Worm (Caenorhabditis elegans) whole organism, young adult: ENCODE results near the gene F54E12.2.

Source experiments
- B0019.2 ChIP-seq: fragments of 200-800 bp; sonication (Bioruptor generic); conservative IDR thresholded peaks from 2 replicates; pipeline ENCODE4 v1.3.6; 2022; ENCODE audit warnings: missing genetic modification reagents, missing genetic modification characterization, missing compliant biosample characterization
- F55B11.4 ChIP-seq: sonication (generic microtip); optimal IDR thresholded peaks from 2 replicates; lab custom pipeline; 2016; ENCODE audit warnings: missing compliant biosample characterization, missing genetic modification characterization, borderline replicate concordance; ENCODE audit not compliant: insufficient read depth
- K11D2.4 ChIP-seq: fragments of 200-800 bp; sonication (Bioruptor generic); IDR thresholded peaks from 2 replicates; pipeline ENCODE4 v1.3.6; 2022; ENCODE audit warnings: missing genetic modification reagents, missing genetic modification characterization, missing compliant biosample characterization
- Y53F4B.3 ChIP-seq: fragments of 200-800 bp; sonication (Bioruptor generic); IDR thresholded peaks from 2 replicates; pipeline ENCODE4 v1.3.6; 2022; ENCODE audit warnings: missing genetic modification reagents, missing genetic modification characterization, missing compliant biosample characterization
- Y95B8A.8 ChIP-seq: fragments of 200-800 bp; sonication (Bioruptor generic); IDR thresholded peaks from 2 replicates; pipeline ENCODE4 v1.3.6; 2022; ENCODE audit warnings: missing genetic modification reagents, missing genetic modification characterization, missing compliant biosample characterization
- ama-1 ChIP-seq, 3 experiments: fragments of 150-350 bp in 1 of 3; sonication (generic microtip) in 2 of 3; optimal IDR thresholded peaks; 2 replicates each; lab custom pipeline; 2014 to 2018; ENCODE audit warnings: missing biosample characterization in 2 of 3, missing genetic modification characterization in 2 of 3, missing genetic modification reagents in 2 of 3
- atf-7 ChIP-seq: sonication (generic microtip); optimal IDR thresholded peaks from 2 replicates; lab custom pipeline; 2017; ENCODE audit warnings: mild to moderate bottlenecking, missing genetic modification characterization, missing compliant biosample characterization
- attf-3 ChIP-seq: fragments of 200-800 bp; sonication (Bioruptor generic); conservative IDR thresholded peaks from 2 replicates; pipeline ENCODE4 v1.3.6; 2022; ENCODE audit warnings: missing genetic modification reagents, missing genetic modification characterization, missing compliant biosample characterization
- attf-5 ChIP-seq: fragments of 200-800 bp; sonication (Bioruptor generic); optimal IDR thresholded peaks from 2 replicates; lab custom pipeline; 2018; ENCODE audit warnings: mild to moderate bottlenecking, missing genetic modification characterization, missing compliant biosample characterization
- attf-6 ChIP-seq: fragments of 200-800 bp; sonication (Bioruptor generic); IDR thresholded peaks from 2 replicates; pipeline ENCODE4 v1.3.6; 2022; ENCODE audit warnings: missing genetic modification reagents, missing genetic modification characterization, missing compliant biosample characterization
- ccch-3 ChIP-seq: fragments of 200-800 bp; sonication (Bioruptor generic); optimal IDR thresholded peaks from 2 replicates; lab custom pipeline; 2018; ENCODE audit warnings: mild to moderate bottlenecking, missing genetic modification characterization, missing compliant biosample characterization
- cebp-1 ChIP-seq, 2 experiments: fragments of 200-800 bp in 1 of 2; sonication (Bioruptor generic) in 1 of 2; sonication (generic microtip) in 1 of 2; IDR thresholded peaks in 1 of 2; optimal IDR thresholded peaks in 1 of 2; 2 replicates each; pipeline versions ENCODE4 v1.3.6 to Lab custom; 2017 to 2022; ENCODE audit warnings: missing compliant biosample characterization in 2 of 2, missing genetic modification characterization in 2 of 2, mild to moderate bottlenecking in 1 of 2, missing genetic modification reagents in 1 of 2, moderate library complexity in 1 of 2
- ceh-100 ChIP-seq: fragments of 200-800 bp; sonication (Bioruptor generic); IDR thresholded peaks from 2 replicates; pipeline ENCODE4 v1.3.6; 2022; ENCODE audit warnings: missing genetic modification reagents, missing genetic modification characterization, missing compliant biosample characterization
- egl-18 ChIP-seq: fragments of 200-800 bp; sonication (Bioruptor generic); IDR thresholded peaks from 2 replicates; pipeline ENCODE4 v1.3.6; 2022; ENCODE audit warnings: missing genetic modification reagents, missing genetic modification characterization, missing compliant biosample characterization
- egl-44 ChIP-seq: fragments of 200-800 bp; sonication (Bioruptor generic); IDR thresholded peaks from 2 replicates; pipeline ENCODE4 v1.3.6; 2022; ENCODE audit warnings: missing genetic modification reagents, missing genetic modification characterization, missing compliant biosample characterization
- egrh-3 ChIP-seq: fragments of 200-800 bp; sonication (Bioruptor generic); IDR thresholded peaks from 2 replicates; pipeline ENCODE4 v1.3.6; 2022; ENCODE audit warnings: missing genetic modification reagents, missing genetic modification characterization, missing compliant biosample characterization
- him-1 ChIP-seq: sonication (generic microtip); optimal IDR thresholded peaks from 2 replicates; lab custom pipeline; 2016; ENCODE audit warnings: missing genotype, missing genetic modification reagents, missing genetic modification characterization, missing compliant biosample characterization
- hmg-1.2 ChIP-seq: fragments of 200-800 bp; sonication (Bioruptor generic); IDR thresholded peaks from 2 replicates; pipeline ENCODE4 v1.3.6; 2022; ENCODE audit warnings: missing genetic modification reagents, missing genetic modification characterization, missing compliant biosample characterization
- hmg-20 ChIP-seq: fragments of 200-800 bp; sonication (Bioruptor generic); IDR thresholded peaks from 2 replicates; pipeline ENCODE4 v1.3.6; 2022; ENCODE audit warnings: missing genetic modification reagents, missing genetic modification characterization, missing compliant biosample characterization
- hsf-1 ChIP-seq: fragments of 200-800 bp; sonication (Bioruptor generic); IDR thresholded peaks from 2 replicates; pipeline ENCODE4 v1.3.6; 2022; ENCODE audit warnings: missing genetic modification reagents, missing genetic modification characterization, missing compliant biosample characterization
- lag-1 ChIP-seq: fragments of 200-800 bp; sonication (Bioruptor generic); IDR thresholded peaks from 2 replicates; pipeline ENCODE4 v1.3.6; 2022; ENCODE audit warnings: missing genetic modification reagents, missing genetic modification characterization, missing compliant biosample characterization
- let-526 ChIP-seq: fragments of 200-800 bp; sonication (Bioruptor generic); IDR thresholded peaks from 2 replicates; pipeline ENCODE4 v1.3.6; 2022; ENCODE audit warnings: missing genetic modification reagents, missing genetic modification characterization, missing compliant biosample characterization
- let-607 ChIP-seq, 2 experiments: fragments of 200-800 bp in 1 of 2; sonication (Bioruptor generic) in 1 of 2; sonication (generic microtip) in 1 of 2; optimal IDR thresholded peaks; 2 replicates each; lab custom pipeline; 2016 to 2018; ENCODE audit warnings: mild to moderate bottlenecking in 2 of 2, missing compliant biosample characterization in 2 of 2, missing genetic modification characterization in 2 of 2, moderate library complexity in 2 of 2, missing genotype in 1 of 2
- lin-26 ChIP-seq: fragments of 200-800 bp; sonication (Bioruptor generic); IDR thresholded peaks from 2 replicates; pipeline ENCODE4 v1.3.6; 2022; ENCODE audit warnings: missing genetic modification reagents, missing genetic modification characterization, missing compliant biosample characterization
- lir-1 ChIP-seq: fragments of 200-800 bp; sonication (Bioruptor generic); conservative IDR thresholded peaks from 2 replicates; pipeline ENCODE4 v1.3.6; 2022; ENCODE audit warnings: missing genetic modification reagents, missing genetic modification characterization, missing compliant biosample characterization
- lsl-1 ChIP-seq: fragments of 200-800 bp; sonication (Bioruptor generic); optimal IDR thresholded peaks from 2 replicates; lab custom pipeline; 2018; ENCODE audit warnings: mild to moderate bottlenecking, missing genetic modification characterization, moderate library complexity, missing compliant biosample characterization
- madf-3 ChIP-seq: fragments of 200-800 bp; sonication (Bioruptor generic); IDR thresholded peaks from 2 replicates; pipeline ENCODE4 v1.3.6; 2022; ENCODE audit warnings: missing genetic modification reagents, missing genetic modification characterization, missing compliant biosample characterization
- madf-8 ChIP-seq: fragments of 200-800 bp; sonication (Bioruptor generic); conservative IDR thresholded peaks from 2 replicates; pipeline ENCODE4 v1.3.6; 2022; ENCODE audit warnings: missing genetic modification reagents, missing genetic modification characterization, missing compliant biosample characterization
- mcd-1 ChIP-seq: fragments of 200-800 bp; sonication (Bioruptor generic); IDR thresholded peaks from 2 replicates; pipeline ENCODE4 v1.3.6; 2022; ENCODE audit warnings: missing genetic modification reagents, missing genetic modification characterization, missing compliant biosample characterization
- nhr-120 ChIP-seq: fragments of 200-800 bp; sonication (Bioruptor generic); IDR thresholded peaks from 2 replicates; pipeline ENCODE4 v1.3.6; 2022; ENCODE audit warnings: missing genetic modification characterization, missing compliant biosample characterization
- nhr-80 ChIP-seq: sonication (generic microtip); optimal IDR thresholded peaks from 2 replicates; lab custom pipeline; 2016; ENCODE audit warnings: missing genetic modification characterization, missing compliant biosample characterization
- pha-4 ChIP-seq: fragments of 150-350 bp; sonication (generic microtip); optimal IDR thresholded peaks from 2 replicates; lab custom pipeline; 2014; ENCODE audit warnings: missing biosample characterization, missing genetic modification reagents, missing genetic modification characterization
- snpc-4 ChIP-seq, 5 experiments: fragments of 150-350 bp in 1 of 5; sonication (generic microtip) in 4 of 5; optimal IDR thresholded peaks; 2 replicates each; lab custom pipeline; 2014 to 2018; ENCODE audit warnings: missing genetic modification characterization in 5 of 5, missing biosample characterization in 3 of 5, antibody characterized with exemption in 2 of 5, mild to moderate bottlenecking in 2 of 5, missing compliant biosample characterization in 2 of 5, missing genotype in 2 of 5, moderate library complexity in 2 of 5, missing genetic modification reagents in 1 of 5
- somi-1 ChIP-seq: fragments of 200-800 bp; sonication (Bioruptor generic); optimal IDR thresholded peaks from 2 replicates; lab custom pipeline; 2018; ENCODE audit warnings: mild to moderate bottlenecking, missing genetic modification characterization, missing compliant biosample characterization
- tlf-1 ChIP-seq: fragments of 200-800 bp; sonication (Bioruptor generic); optimal IDR thresholded peaks from 2 replicates; lab custom pipeline; 2018; ENCODE audit warnings: mild to moderate bottlenecking, missing genetic modification characterization, missing compliant biosample characterization
- xnd-1 ChIP-seq: sonication (generic microtip); optimal IDR thresholded peaks from 2 replicates; lab custom pipeline; 2016; ENCODE audit warnings: missing genotype, missing genetic modification reagents, missing genetic modification characterization, missing compliant biosample characterization
- ztf-22 ChIP-seq: fragments of 200-800 bp; sonication (Bioruptor generic); optimal IDR thresholded peaks from 2 replicates; lab custom pipeline; 2018; ENCODE audit warnings: mild to moderate bottlenecking, missing genetic modification characterization, moderate library complexity, missing compliant biosample characterization
- ztf-26 ChIP-seq: sonication (generic microtip); optimal IDR thresholded peaks from 2 replicates; lab custom pipeline; 2017; ENCODE audit warnings: missing genetic modification characterization, missing compliant biosample characterization
- ztf-6 ChIP-seq: fragments of 200-800 bp; sonication (Bioruptor generic); IDR thresholded peaks from 2 replicates; pipeline ENCODE4 v1.3.6; 2022; ENCODE audit warnings: missing genetic modification reagents, missing genetic modification characterization, missing compliant biosample characterization

F54E12.2 gene

DNA sequence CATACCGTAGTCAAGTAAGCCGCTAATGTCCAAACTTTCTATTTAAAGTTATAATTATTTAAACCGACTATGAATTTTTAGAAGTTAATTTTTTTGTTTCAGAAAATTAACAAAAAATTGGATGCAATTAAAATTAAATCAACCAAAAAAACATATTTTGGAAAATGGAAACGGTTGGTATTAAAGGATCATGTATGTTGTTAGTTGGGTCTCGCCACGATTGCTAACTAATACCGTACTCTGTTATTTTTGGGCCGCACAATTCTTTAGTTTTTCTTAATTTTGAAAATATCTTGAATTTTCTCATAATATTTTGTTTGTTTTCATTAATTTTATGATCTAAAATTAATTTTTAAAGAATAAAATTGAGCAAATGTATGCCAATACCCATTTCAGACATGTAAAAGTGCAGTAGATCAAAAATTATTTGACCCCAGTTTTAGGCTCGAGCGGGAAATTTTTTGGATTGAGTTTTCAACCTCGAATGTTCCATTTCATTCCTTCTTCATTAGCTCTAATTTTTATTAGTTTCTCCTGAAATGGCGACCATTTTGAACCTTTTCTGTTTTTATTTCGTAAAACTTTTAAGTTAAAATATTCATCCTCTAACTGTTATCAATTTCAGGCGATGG, 35.5 kb upstream of the F54E12.2 start, which contains the start of gene cbd-1 (continued):
- TF ChIP-seq tlf-1 (GFP tag; lab: Kevin White, UChicago), result peak; percentile 73
- no peak for TF ChIP-seq attf-6 (GFP tag; lab: Robert Waterston, UW)
- TF ChIP-seq madf-8 (GFP tag; lab: Robert Waterston, UW), result peak; percentile 92
- no peak for TF ChIP-seq atf-7
- TF ChIP-seq egl-44 (GFP tag; lab: Robert Waterston, UW), result no peak
- TF ChIP-seq egl-18, result no peak
- no peak for TF ChIP-seq pha-4
- 0 out of 2 replicates have a peak, but pooled peaks have one; percentile 57 for TF ChIP-seq Y95B8A.8
- TF ChIP-seq let-607 (tag; optimal IDR thresholded peaks at IDR 0.05; lab: Kevin White, UChicago), result no peak
- no peak for TF ChIP-seq ztf-26 (tag; lab: Kevin White, UChicago)
- TF ChIP-seq hsf-1 (GFP tag; lab: Robert Waterston, UW), result peak; percentile 98

DNA sequence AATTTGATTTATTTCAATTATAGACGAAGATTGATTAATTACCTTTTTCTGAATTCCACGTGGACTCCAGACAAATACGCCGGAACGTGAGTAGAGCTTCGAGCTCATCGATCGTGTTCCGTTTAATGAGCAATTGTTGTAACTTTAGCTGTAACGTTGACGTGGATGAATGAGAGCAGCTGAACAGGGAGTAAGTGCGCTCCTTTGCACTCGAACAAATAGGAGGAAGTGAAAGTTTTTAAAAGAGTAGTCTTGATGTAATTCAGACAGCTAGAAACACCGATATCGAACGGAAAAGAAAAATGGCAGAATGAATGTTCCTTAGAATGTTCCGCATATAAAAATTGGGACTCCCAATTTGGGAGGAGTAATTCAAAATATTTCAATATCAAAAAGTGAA, 34.7 kb upstream of the F54E12.2 start, which contains the start of gene sec-31:
Gene sec-31 (minus strand): TSS at position 148 of the 400 bp plus-strand sequence.
- TF ChIP-seq Y53F4B.3 (no peak), egrh-3 (GFP tag; lab: Robert Waterston, UW) (no peak), let-607 (tag; optimal IDR thresholded peaks at IDR 0.05; lab: Kevin White, UChicago) (peak in 1 of 2 experiments; percentile 29), mcd-1 (GFP tag; lab: Robert Waterston, UW) (peak; percentile 37)
- TF ChIP-seq, all 124 proteins: peak for 2

DNA sequence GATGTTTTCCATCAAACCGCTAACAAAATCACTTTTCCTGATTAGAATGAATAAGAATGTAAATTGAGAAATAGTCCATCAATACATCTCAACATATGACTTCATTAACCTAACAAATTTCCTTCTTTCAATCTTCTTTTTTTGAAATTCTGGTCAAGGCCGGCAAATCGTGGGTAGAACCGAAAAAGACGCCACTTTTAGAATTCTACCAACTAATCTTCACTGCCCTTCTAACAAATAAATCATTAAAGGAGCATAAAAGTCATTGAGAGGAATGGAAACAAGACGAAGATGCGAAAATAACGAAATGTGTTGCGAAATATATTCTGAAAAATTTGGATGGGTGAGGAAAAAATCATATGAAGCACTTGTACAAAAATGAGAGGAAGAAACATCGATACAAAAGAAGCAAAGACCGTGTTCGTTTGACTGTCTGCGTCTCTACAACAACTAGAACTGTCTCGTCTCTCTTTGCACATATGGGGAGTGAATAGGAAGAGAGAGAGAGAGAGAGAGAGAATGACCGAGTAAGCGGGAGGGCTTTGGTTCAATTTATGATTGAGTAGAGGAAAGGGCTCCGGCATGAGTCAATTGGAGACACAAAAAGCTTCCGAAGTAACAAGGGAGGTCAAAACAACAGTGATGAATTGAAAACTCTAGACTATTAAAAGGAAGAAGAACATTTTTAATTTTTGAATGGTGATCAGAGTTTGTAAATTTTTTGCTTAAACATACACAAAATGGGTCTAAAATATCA, 27.0 kb upstream of the F54E12.2 start:
- TF ChIP-seq hmg-1.2 (peak; percentile 87), egl-44 (GFP tag; lab: Robert Waterston, UW) (no peak), let-526 (GFP tag; lab: Robert Waterston, UW) (no peak), attf-5 (peak; percentile 28), xnd-1 (tag; lab: Kevin White, UChicago) (no peak), nhr-120 (GFP tag; lab: Robert Waterston, UW) (no peak), F55B11.4 (tag; lab: Kevin White, UChicago) (no peak), ztf-6 (no peak), lsl-1 (GFP tag; lab: Kevin White, UChicago) (no peak), K11D2.4 (GFP tag; lab: Robert Waterston, UW) (no peak), hmg-20 (GFP tag; lab: Robert Waterston, UW) (no peak), lir-1 (GFP tag; lab: Robert Waterston, UW) (no peak), nhr-80 (tag; lab: Kevin White, UChicago) (peak; percentile 45), ceh-100 (GFP tag; lab: Robert Waterston, UW) (no peak), cebp-1 (GFP tag; IDR thresholded peaks at IDR 0.05; lab: Robert Waterston, UW) (peak; percentile 90), cebp-1 (tag; optimal IDR thresholded peaks at IDR 0.05; lab: Kevin White, UChicago) (peak; percentile 96), lin-26 (GFP tag; lab: Robert Waterston, UW) (no peak)

- no peak for TF ChIP-seq hsf-1 (GFP tag; lab: Robert Waterston, UW)
These were observed 24.4 kb upstream of the F54E12.2 start, which contains the start of gene T01G1.4 for ce11 chrIV:11361409-11361808. TSS of gene T01G1.4 (minus strand) at chrIV:11361509.

DNA sequence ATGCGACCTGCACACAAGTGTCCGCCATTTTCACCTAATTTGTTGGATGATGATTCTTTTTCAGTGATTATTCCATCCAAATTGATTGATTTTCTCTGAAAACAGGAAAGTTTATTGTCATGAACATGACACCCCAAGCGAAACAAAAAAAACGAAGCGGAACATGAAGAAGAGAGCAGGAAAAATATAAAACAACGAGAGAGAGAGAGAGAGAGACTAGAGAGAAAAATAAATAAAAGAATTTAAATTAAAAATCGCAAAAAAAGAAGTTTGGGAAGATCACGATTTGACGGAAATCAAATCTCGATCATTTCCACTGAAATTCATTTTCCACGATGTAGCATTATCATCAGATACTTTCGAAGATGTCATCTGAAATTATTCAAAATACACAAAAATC, 22.8 kb upstream of the F54E12.2 start, which contains the start of gene klp-12:
Gene klp-12 (minus strand): TSS at position 101 of the 400 bp plus-strand sequence.
- no peak for TF ChIP-seq lag-1 (GFP tag; lab: Robert Waterston, UW)
- no peak for TF ChIP-seq let-607 (tag; optimal IDR thresholded peaks at IDR 0.05; lab: Kevin White, UChicago)
- TF ChIP-seq ztf-22 (GFP tag; lab: Kevin White, UChicago), result no peak
- no peak for TF ChIP-seq B0019.2
- no peak for TF ChIP-seq madf-3 (GFP tag; lab: Robert Waterston, UW)
- no peak for TF ChIP-seq somi-1
- no peak for TF ChIP-seq attf-3 (GFP tag; lab: Robert Waterston, UW)
- no peak for TF ChIP-seq him-1
- TF ChIP-seq snpc-4 (GFP tag; optimal IDR thresholded peaks at IDR 0.05; lab: Kevin White, UChicago), result no peak
- no peak for TF ChIP-seq snpc-4 (tag; optimal IDR thresholded peaks at IDR 0.05; lab: Kevin White, UChicago)
- no peak for TF ChIP-seq ama-1 (optimal IDR thresholded peaks at IDR 0.05; lab: Kevin White, UChicago)
- no peak for TF ChIP-seq ama-1 (GFP tag; optimal IDR thresholded peaks at IDR 0.05; lab: Kevin White, UChicago)
- TF ChIP-seq ccch-3, result no peak
